Fruit fly (Drosophila melanogaster) whole organism, embryonic: ENCODE data around the gene beta4GalNAcTB.

Source experiments
- BEAF-32 ChIP-seq: fragments of 200-800 bp; sonication (Bioruptor generic); optimal IDR thresholded peaks from 3 replicates; lab custom pipeline; 2017; ENCODE audit warnings: missing biosample characterization, missing genetic modification characterization, mild to moderate bottlenecking, moderate library complexity, missing genetic modification reagents
- CG16779 ChIP-seq: fragments of 200-800 bp; sonication (Bioruptor generic); IDR thresholded peaks from 2 replicates; pipeline ENCODE4 v1.3.6; 2022; ENCODE audit warnings: missing biosample characterization, missing genetic modification characterization
- CG17829 ChIP-seq: fragments of 200-800 bp; optimal IDR thresholded peaks from 2 replicates; lab custom pipeline; 2019; ENCODE audit warnings: missing biosample characterization, mild to moderate bottlenecking, missing genetic modification characterization, moderate library complexity
- CG30431 ChIP-seq: fragments of 200-800 bp; sonication (Bioruptor generic); optimal IDR thresholded peaks from 2 replicates; lab custom pipeline; 2017; ENCODE audit warnings: missing biosample characterization, missing genetic modification characterization
- CG34422 ChIP-seq: fragments of 200-800 bp; sonication (Bioruptor generic); IDR thresholded peaks from 3 replicates; pipeline ENCODE4 v1.3.6; 2022; ENCODE audit warnings: missing biosample characterization, missing genetic modification characterization
- CG3726 ChIP-seq: fragments of 200-800 bp; sonication (Bioruptor generic); IDR thresholded peaks from 3 replicates; pipeline ENCODE4, ENCODE4 v1.3.6; 2022; ENCODE audit warnings: missing biosample characterization, missing genetic modification characterization
- CG4617 ChIP-seq: fragments of 200-800 bp; sonication (Bioruptor generic); optimal IDR thresholded peaks from 3 replicates; lab custom pipeline; 2016; ENCODE audit warnings: missing biosample characterization, missing genetic modification characterization, borderline replicate concordance
- CG4854 ChIP-seq: fragments of 200-800 bp; sonication (Bioruptor generic); optimal IDR thresholded peaks from 2 replicates; lab custom pipeline; 2016; ENCODE audit warnings: missing biosample characterization, missing genetic modification characterization, inconsistent platforms
- CG5245 ChIP-seq: fragments of 200-800 bp; sonication (Bioruptor generic); optimal IDR thresholded peaks from 3 replicates; lab custom pipeline; 2016; ENCODE audit warnings: missing biosample characterization, missing genetic modification characterization
- CG7928 ChIP-seq: fragments of 200-800 bp; sonication (Bioruptor generic); optimal IDR thresholded peaks from 2 replicates; lab custom pipeline; 2017; ENCODE audit warnings: missing biosample characterization, mild to moderate bottlenecking, missing genetic modification characterization
- CG7963 ChIP-seq: fragments of 200-800 bp; sonication (Bioruptor generic); IDR thresholded peaks from 3 replicates; pipeline ENCODE4 v1.3.6; 2022; ENCODE audit warnings: missing biosample characterization, missing genetic modification characterization; ENCODE audit not compliant: partially characterized antibody
- CG9932 ChIP-seq: fragments of 200-800 bp; sonication (Bioruptor generic); IDR thresholded peaks from 2 replicates; pipeline ENCODE4 v1.3.6; 2022; ENCODE audit warnings: missing biosample characterization, missing genetic modification characterization
- CHES-1-like ChIP-seq: fragments of 200-800 bp; sonication (Bioruptor generic); optimal IDR thresholded peaks from 2 replicates; lab custom pipeline; 2016; ENCODE audit warnings: missing biosample characterization, missing genetic modification characterization
- Doc2 ChIP-seq: fragments of 200-800 bp; sonication (Bioruptor generic); IDR thresholded peaks from 2 replicates; pipeline ENCODE4 v1.3.6; 2022; ENCODE audit warnings: missing biosample characterization, missing genetic modification characterization
- Dp ChIP-seq: fragments of 200-800 bp; sonication (Bioruptor generic); optimal IDR thresholded peaks from 2 replicates; lab custom pipeline; 2018; ENCODE audit warnings: missing biosample characterization, mild to moderate bottlenecking, missing genetic modification characterization, moderate library complexity
- Drgx ChIP-seq: fragments of 200-800 bp; sonication (Bioruptor generic); IDR thresholded peaks from 2 replicates; pipeline ENCODE4 v1.3.6; 2022; ENCODE audit warnings: missing biosample characterization, missing genetic modification characterization
- E2f2 ChIP-seq: fragments of 200-800 bp; sonication (Bioruptor generic); IDR thresholded peaks from 2 replicates; pipeline ENCODE4 v1.3.6; 2022; ENCODE audit warnings: missing biosample characterization, missing genetic modification characterization
- HLH4C ChIP-seq: fragments of 200-800 bp; sonication (Bioruptor generic); IDR thresholded peaks from 3 replicates; pipeline ENCODE4 v1.3.6; 2022; ENCODE audit warnings: missing biosample characterization, missing genetic modification characterization; ENCODE audit not compliant: partially characterized antibody
- HLH54F ChIP-seq: fragments of 200-800 bp; sonication (Bioruptor generic); optimal IDR thresholded peaks from 3 replicates; lab custom pipeline; 2016; ENCODE audit warnings: missing biosample characterization, missing genetic modification characterization
- MBD-R2 ChIP-seq: fragments of 200-800 bp; sonication (Bioruptor generic); IDR thresholded peaks from 2 replicates; pipeline ENCODE4 v1.3.6; 2022; ENCODE audit warnings: missing biosample characterization, missing genetic modification characterization
- Mrtf ChIP-seq: fragments of 200-800 bp; sonication (Bioruptor generic); IDR thresholded peaks from 3 replicates; pipeline ENCODE4 v1.3.6; 2022; ENCODE audit warnings: missing biosample characterization, missing genetic modification characterization
- Myb ChIP-seq: fragments of 200-800 bp; sonication (Bioruptor generic); optimal IDR thresholded peaks from 2 replicates; lab custom pipeline; 2016; ENCODE audit warnings: missing biosample characterization, missing genetic modification characterization
- Scr ChIP-seq: fragments of 200-800 bp; sonication (Bioruptor generic); IDR thresholded peaks from 2 replicates; pipeline ENCODE4 v1.3.6; 2022; ENCODE audit warnings: missing biosample characterization, missing genetic modification characterization; ENCODE audit not compliant: partially characterized antibody
- Sox102F ChIP-seq: fragments of 200-800 bp; sonication (Bioruptor generic); optimal IDR thresholded peaks from 2 replicates; lab custom pipeline; 2018; ENCODE audit warnings: missing biosample characterization, mild to moderate bottlenecking, missing genetic modification characterization, moderate library complexity
- Sry-β ChIP-seq: fragments of 200-800 bp; sonication (Bioruptor generic); optimal IDR thresholded peaks from 2 replicates; lab custom pipeline; 2018; ENCODE audit warnings: missing biosample characterization, mild to moderate bottlenecking, missing genetic modification characterization, moderate library complexity
- amos ChIP-seq: fragments of 200-800 bp; sonication (Bioruptor generic); IDR thresholded peaks from 2 replicates; pipeline ENCODE4 v1.3.6; 2022; ENCODE audit warnings: missing biosample characterization, missing genetic modification characterization; ENCODE audit not compliant: partially characterized antibody
- ato ChIP-seq: fragments of 200-800 bp; sonication (Bioruptor generic); IDR thresholded peaks from 2 replicates; pipeline ENCODE4 v1.3.6; 2022; ENCODE audit warnings: missing biosample characterization, missing genetic modification characterization; ENCODE audit not compliant: partially characterized antibody
- bbx ChIP-seq: fragments of 200-800 bp; sonication (Bioruptor generic); IDR thresholded peaks from 2 replicates; pipeline ENCODE4 v1.3.6; 2022; ENCODE audit warnings: missing biosample characterization, missing genetic modification characterization; ENCODE audit not compliant: partially characterized antibody
- br ChIP-seq: fragments of >200 bp; optimal IDR thresholded peaks from 2 replicates; lab custom pipeline; 2017
- ci ChIP-seq: fragments of 200-800 bp; sonication (Bioruptor generic); IDR thresholded peaks from 3 replicates; pipeline ENCODE4 v1.3.6; 2022; ENCODE audit warnings: missing biosample characterization, missing genetic modification characterization
- corto ChIP-seq: fragments of 200-800 bp; sonication (Bioruptor generic); optimal IDR thresholded peaks from 2 replicates; lab custom pipeline; 2016; ENCODE audit warnings: missing biosample characterization, mild to moderate bottlenecking, missing genetic modification characterization, moderate library complexity
- dmrt99B ChIP-seq: fragments of 200-800 bp; sonication (Bioruptor generic); optimal IDR thresholded peaks from 2 replicates; lab custom pipeline; 2018; ENCODE audit warnings: missing biosample characterization, mild to moderate bottlenecking, missing genetic modification characterization, moderate library complexity
- hkb ChIP-seq, 2 experiments: fragments of 200-800 bp in 1 of 2; fragments of >200 bp in 1 of 2; sonication (Bioruptor generic) in 1 of 2; IDR thresholded peaks in 1 of 2; optimal IDR thresholded peaks in 1 of 2; 2 replicates each; pipeline versions ENCODE4 v1.3.6 to Lab custom; 2017 to 2022; ENCODE audit warnings: missing biosample characterization in 1 of 2, missing genetic modification characterization in 1 of 2
- kah ChIP-seq: fragments of 200-800 bp; sonication (Bioruptor generic); optimal IDR thresholded peaks from 2 replicates; lab custom pipeline; 2018; ENCODE audit warnings: missing biosample characterization, mild to moderate bottlenecking, missing genetic modification characterization
- knrl ChIP-seq: fragments of 200-800 bp; sonication (Bioruptor generic); IDR thresholded peaks from 3 replicates; pipeline ENCODE4 v1.3.6; 2022; ENCODE audit warnings: missing biosample characterization, missing genetic modification characterization; ENCODE audit not compliant: partially characterized antibody
- lbe ChIP-seq: fragments of 200-800 bp; sonication (Bioruptor generic); optimal IDR thresholded peaks from 2 replicates; lab custom pipeline; 2016; ENCODE audit warnings: missing biosample characterization, mild to moderate bottlenecking, missing genetic modification characterization
- nerfin-2 ChIP-seq: fragments of 200-800 bp; sonication (Bioruptor generic); IDR thresholded peaks from 2 replicates; pipeline ENCODE4 v1.3.6; 2022; ENCODE audit warnings: missing biosample characterization, missing genetic modification characterization; ENCODE audit not compliant: partially characterized antibody
- nom ChIP-seq: fragments of 200-800 bp; sonication (Bioruptor generic); optimal IDR thresholded peaks from 2 replicates; lab custom pipeline; 2017; ENCODE audit warnings: missing biosample characterization, missing genetic modification characterization, mild to moderate bottlenecking, moderate library complexity, missing genetic modification reagents
- odd ChIP-seq: fragments of 200-800 bp; sonication (Bioruptor generic); optimal IDR thresholded peaks from 2 replicates; lab custom pipeline; 2017; ENCODE audit warnings: missing biosample characterization, mild to moderate bottlenecking, missing genetic modification characterization
- slp2 ChIP-seq: fragments of 200-800 bp; sonication (Bioruptor generic); optimal IDR thresholded peaks from 2 replicates; lab custom pipeline; 2016; ENCODE audit warnings: missing biosample characterization, missing genetic modification characterization
- ssp ChIP-seq: fragments of 200-800 bp; sonication (Bioruptor generic); IDR thresholded peaks from 2 replicates; pipeline ENCODE4 v1.3.6; 2022; ENCODE audit warnings: missing biosample characterization, missing genetic modification characterization
- stwl ChIP-seq: fragments of 200-800 bp; sonication (Bioruptor generic); optimal IDR thresholded peaks from 3 replicates; lab custom pipeline; 2018; ENCODE audit warnings: missing biosample characterization, mild to moderate bottlenecking, missing genetic modification characterization, moderate library complexity
- tna ChIP-seq: fragments of 200-800 bp; sonication (Bioruptor generic); IDR thresholded peaks from 2 replicates; pipeline ENCODE4 v1.3.6; 2022; ENCODE audit warnings: missing biosample characterization, missing genetic modification characterization; ENCODE audit not compliant: partially characterized antibody
- trem ChIP-seq: fragments of 200-800 bp; optimal IDR thresholded peaks from 3 replicates; lab custom pipeline; 2019; ENCODE audit warnings: missing biosample characterization, mild to moderate bottlenecking, missing genetic modification characterization, moderate library complexity
- unc-4 ChIP-seq: fragments of 200-800 bp; sonication (Bioruptor generic); IDR thresholded peaks from 2 replicates; pipeline ENCODE4 v1.3.6; 2022; ENCODE audit warnings: missing biosample characterization, missing genetic modification characterization; ENCODE audit not compliant: partially characterized antibody
- usp ChIP-seq: fragments of >200 bp; optimal IDR thresholded peaks from 2 replicates; lab custom pipeline; 2017; ENCODE audit warnings: missing biosample characterization, missing genetic modification characterization
- vnd ChIP-seq: fragments of 200-800 bp; sonication (Bioruptor generic); IDR thresholded peaks from 3 replicates; pipeline ENCODE4 v1.3.6; 2022; ENCODE audit warnings: missing biosample characterization, missing genetic modification characterization; ENCODE audit not compliant: partially characterized antibody
- vvl ChIP-seq: fragments of 200-800 bp; sonication (Bioruptor generic); IDR thresholded peaks from 2 replicates; pipeline ENCODE4 v1.3.6; 2022; ENCODE audit warnings: missing biosample characterization, missing genetic modification characterization
- zf30C ChIP-seq: fragments of 200-800 bp; sonication (Bioruptor generic); optimal IDR thresholded peaks from 3 replicates; lab custom pipeline; 2018; ENCODE audit warnings: missing biosample characterization, mild to moderate bottlenecking, missing genetic modification characterization

The beta4GalNAcTB gene

DNA sequence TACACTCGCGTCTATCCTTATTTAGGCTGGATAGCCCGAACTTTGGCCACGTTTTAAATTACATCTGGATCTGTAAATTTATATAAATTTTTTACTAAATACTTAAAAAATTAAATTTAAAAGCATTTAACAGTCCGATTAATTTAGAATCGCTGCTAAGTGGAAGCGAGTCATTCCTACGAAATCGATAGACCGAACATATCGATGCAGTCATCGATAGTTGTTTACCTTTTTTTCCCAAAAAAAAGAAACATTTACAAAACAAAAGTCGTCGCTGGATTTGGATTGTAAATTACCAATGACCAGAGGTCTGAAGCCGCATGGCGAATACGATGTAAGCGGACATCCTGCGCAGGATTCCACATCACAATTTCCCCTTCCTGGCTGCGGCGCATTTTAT, 21.9 kb upstream of the beta4GalNAcTB start, which contains the start of gene Sirt7 (continued):
- no peak for TF ChIP-seq slp2 (GFP tag; lab: Kevin White, UChicago)
- peak; percentile 30 for TF ChIP-seq trem (tag; lab: Kevin White, UChicago)
- peak; percentile 5 for TF ChIP-seq CHES-1-like
- TF ChIP-seq Sry-β (GFP tag; lab: Kevin White, UChicago) = no peak
- TF ChIP-seq CG4617 (GFP tag; lab: Kevin White, UChicago) = peak; percentile 11
- TF ChIP-seq br (lab: Kevin White, UChicago) = no peak
- peak; percentile 49 for TF ChIP-seq lbe (GFP tag; lab: Kevin White, UChicago)
- TF ChIP-seq Dp (GFP tag; lab: Kevin White, UChicago) = peak; percentile 35
- peak; percentile 81 for TF ChIP-seq Drgx (GFP tag; lab: Robert Waterston, UW)
- TF ChIP-seq CG7963 (GFP tag; lab: Robert Waterston, UW) = peak; percentile 89; the same call in 2 of the 3 replicates
- TF ChIP-seq ssp = peak; percentile 84
- no peak for TF ChIP-seq CG7928 (GFP tag; lab: Kevin White, UChicago)
- TF ChIP-seq Mrtf (GFP tag; lab: Robert Waterston, UW) = no peak
- TF ChIP-seq Sox102F (GFP tag; lab: Kevin White, UChicago) = no peak
- no peak for TF ChIP-seq zf30C (GFP tag; lab: Kevin White, UChicago)
- peak; percentile 91 for TF ChIP-seq vnd (GFP tag; lab: Robert Waterston, UW)
- TF ChIP-seq Myb (GFP tag; lab: Kevin White, UChicago) = peak; percentile 30
- no peak for TF ChIP-seq CG3726 (GFP tag; lab: Robert Waterston, UW)
- TF ChIP-seq CG9932 (GFP tag; lab: Robert Waterston, UW) = peak; percentile 29; the same call in 1 of the 2 replicates
- TF ChIP-seq E2f2 (GFP tag; lab: Robert Waterston, UW) = peak; percentile 30; the same call in 1 of the 2 replicates
- TF ChIP-seq tna (GFP tag; lab: Robert Waterston, UW) = peak; percentile 93
- peak; percentile 91 for TF ChIP-seq ato (GFP tag; lab: Robert Waterston, UW)
- TF ChIP-seq stwl (tag; lab: Kevin White, UChicago) = peak; percentile 71
- TF ChIP-seq hkb (optimal IDR thresholded peaks at IDR 0.05; lab: Kevin White, UChicago) = no peak
- no peak for TF ChIP-seq hkb (GFP tag; IDR thresholded peaks at IDR 0.05; lab: Robert Waterston, UW)
- peak; percentile 43; the same call in 1 of the 2 replicates for TF ChIP-seq vvl (GFP tag; lab: Robert Waterston, UW)
- no peak for TF ChIP-seq usp
- TF ChIP-seq ci (GFP tag; lab: Robert Waterston, UW) = no peak
- no peak for TF ChIP-seq CG5245
- peak; percentile 95 for TF ChIP-seq amos
- TF ChIP-seq HLH54F (GFP tag; lab: Kevin White, UChicago) = no peak
- no peak for TF ChIP-seq corto
- TF ChIP-seq kah = no peak
- TF ChIP-seq CG34422 (GFP tag; lab: Robert Waterston, UW) = peak; percentile 64; the same call in 1 of the 3 replicates
- TF ChIP-seq BEAF-32 (GFP tag; lab: Kevin White, UChicago) = peak; percentile 86
- TF ChIP-seq unc-4 (GFP tag; lab: Robert Waterston, UW) = peak; percentile 96
- peak; percentile 95 for TF ChIP-seq Scr (GFP tag; lab: Robert Waterston, UW)
- peak; percentile 72 for TF ChIP-seq nom (GFP tag; lab: Kevin White, UChicago)
- no peak for TF ChIP-seq CG4854
- TF ChIP-seq CG16779 (GFP tag; lab: Robert Waterston, UW) = no peak
- TF ChIP-seq CG17829 (tag; lab: Kevin White, UChicago) = peak; percentile 33
- TF ChIP-seq MBD-R2 (GFP tag; lab: Robert Waterston, UW) = peak; percentile 90
- no peak for TF ChIP-seq Doc2
- no peak for TF ChIP-seq CG30431 (GFP tag; lab: Kevin White, UChicago)
- no peak for TF ChIP-seq odd (GFP tag; lab: Kevin White, UChicago)
- TF ChIP-seq knrl (GFP tag; lab: Robert Waterston, UW) = peak; percentile 94
- peak; percentile 86 for TF ChIP-seq nerfin-2 (GFP tag; lab: Robert Waterston, UW)
- TF ChIP-seq HLH4C = peak; percentile 93
- TF ChIP-seq dmrt99B (tag; lab: Kevin White, UChicago) = no peak
- TF ChIP-seq bbx (GFP tag; lab: Robert Waterston, UW) = peak; percentile 94
